Worm (Caenorhabditis elegans): Measurements from ENCODE around the gene R04B3.1.

The R04B3.1 gene

ce11 chrX:2430317-2430716 is 40.9 kb downstream of the R04B3.1 start:
- TF ChIP-seq ceh-82 (tag; optimal IDR thresholded peaks at IDR 0.05) (no peak), skn-1 (tag; optimal IDR thresholded peaks at IDR 0.05) (no peak), nhr-77 (tag; optimal IDR thresholded peaks at IDR 0.05) (no peak), egl-27 (tag; optimal IDR thresholded peaks at IDR 0.05) (no peak), elt-1 (tag; optimal IDR thresholded peaks at IDR 0.05) (no peak), mdl-1 (tag; optimal IDR thresholded peaks at IDR 0.05) (no peak)

- TF ChIP-seq fkh-2 (tag; optimal IDR thresholded peaks at IDR 0.05) (no peak), mml-1 (tag; optimal IDR thresholded peaks at IDR 0.05) (no peak), unc-62 (GFP tag; optimal IDR thresholded peaks at IDR 0.05) (no peak), jun-1 (tag; optimal IDR thresholded peaks at IDR 0.05) (no peak), elt-3 (tag; optimal IDR thresholded peaks at IDR 0.05) (no peak), ceh-28 (tag; optimal IDR thresholded peaks at IDR 0.05) (no peak), fkh-10 (GFP tag; optimal IDR thresholded peaks at IDR 0.05) (no peak), lin-15B (tag; optimal IDR thresholded peaks at IDR 0.05) (no peak), unc-39 (tag; optimal IDR thresholded peaks at IDR 0.05) (no peak), zag-1 (tag; optimal IDR thresholded peaks at IDR 0.05) (no peak), nhr-77 (tag; optimal IDR thresholded peaks at IDR 0.05) (no peak), pqm-1 (tag; optimal IDR thresholded peaks at IDR 0.05) (no peak), mdl-1 (tag; optimal IDR thresholded peaks at IDR 0.05) (no peak), egl-27 (tag; optimal IDR thresholded peaks at IDR 0.05) (no peak), ceh-9 (tag; optimal IDR thresholded peaks at IDR 0.05) (no peak)
Measured at ce11 chrX:2427404-2427803, 43.8 kb downstream of the R04B3.1 start, which contains the start of gene gcy-31. Gene gcy-31, minus strand, starts transcription at chrX:2427504.

- no peak for TF ChIP-seq jun-1 (tag; optimal IDR thresholded peaks at IDR 0.05)
- peak; percentile 61 for TF ChIP-seq nhr-25 (tag; optimal IDR thresholded peaks at IDR 0.05)
Measured at ce11 chrX:2426932-2427331, 44.3 kb downstream of the R04B3.1 start.

- peak; percentile 34 for TF ChIP-seq nhr-25 (tag; optimal IDR thresholded peaks at IDR 0.05)
- peak; percentile 85 for TF ChIP-seq nhr-23 (tag; optimal IDR thresholded peaks at IDR 0.05)
- TF ChIP-seq nhr-67 (tag; optimal IDR thresholded peaks at IDR 0.05), result no peak
- no peak for TF ChIP-seq ceh-28 (tag; optimal IDR thresholded peaks at IDR 0.05)
- no peak for TF ChIP-seq sea-2 (GFP tag; optimal IDR thresholded peaks at IDR 0.05)
Measured at ce11 chrX:2425284-2425683, 45.9 kb downstream of the R04B3.1 start.

ce11 chrX:2422123-2422522 is 49.1 kb downstream of the R04B3.1 start:
- no peak for TF ChIP-seq ama-1 (optimal IDR thresholded peaks at IDR 0.05)
- no peak for TF ChIP-seq elt-2 (tag; optimal IDR thresholded peaks at IDR 0.05)
- no peak for TF ChIP-seq nhr-76 (tag; optimal IDR thresholded peaks at IDR 0.05)
- no peak for TF ChIP-seq snpc-4 (tag; optimal IDR thresholded peaks at IDR 0.05)
- TF ChIP-seq zag-1 (tag; optimal IDR thresholded peaks at IDR 0.05), result no peak
- TF ChIP-seq unc-62 (GFP tag; optimal IDR thresholded peaks at IDR 0.05), result no peak
- TF ChIP-seq nhr-11 (tag; optimal IDR thresholded peaks at IDR 0.05), result no peak
- TF ChIP-seq lsy-12 (tag; optimal IDR thresholded peaks at IDR 0.05), result no peak
- no peak for TF ChIP-seq mdl-1 (tag; optimal IDR thresholded peaks at IDR 0.05)
- TF ChIP-seq ceh-9 (tag; optimal IDR thresholded peaks at IDR 0.05), result no peak

ce11 chrX:2419777-2420176 is 51.4 kb downstream of the R04B3.1 start, which contains the start of gene glr-7:
Gene glr-7, minus strand, starts transcription at chrX:2419877.
- TF ChIP-seq tbx-2 (tag; optimal IDR thresholded peaks at IDR 0.05) (no peak), mdl-1 (tag; optimal IDR thresholded peaks at IDR 0.05) (no peak), daf-12 (tag; optimal IDR thresholded peaks at IDR 0.05) (no peak)
